Worm (Caenorhabditis elegans) whole organism, midembryonic: ENCODE measurements around the gene T25B9.11.

Source experiments
- T22C8.4 ChIP-seq: fragments of 200-800 bp; sonication (Bioruptor generic); IDR thresholded peaks from 2 replicates; pipeline ENCODE4 v1.3.6; 2022; ENCODE audit warnings: missing genetic modification characterization, missing compliant biosample characterization
- klf-2 ChIP-seq: fragments of 200-800 bp; sonication (Bioruptor generic); conservative IDR thresholded peaks from 2 replicates; pipeline ENCODE4 v1.3.6; 2022; ENCODE audit warnings: missing genetic modification reagents, missing genetic modification characterization, missing compliant biosample characterization
- ztf-23 ChIP-seq: fragments of 200-800 bp; sonication (Bioruptor generic); IDR thresholded peaks from 2 replicates; pipeline ENCODE4 v1.3.6; 2022; ENCODE audit warnings: missing genetic modification reagents, missing genetic modification characterization, missing compliant biosample characterization
- ztf-29 ChIP-seq: fragments of 200-800 bp; sonication (Bioruptor generic); IDR thresholded peaks from 2 replicates; pipeline ENCODE4 v1.3.6; 2022; ENCODE audit warnings: missing genetic modification reagents, missing genetic modification characterization, missing compliant biosample characterization

- TF ChIP-seq ztf-23 (GFP tag; lab: Robert Waterston, UW) (no peak), klf-2 (GFP tag; lab: Robert Waterston, UW) (no peak), ztf-29 (GFP tag; lab: Robert Waterston, UW) (no peak), T22C8.4 (GFP tag; lab: Robert Waterston, UW) (no peak)
These were observed 48.0 kb upstream of the T25B9.11 start, which contains the start of gene ncx-3 for ce11 chrIV:10716348-10716747.
